Worm (Caenorhabditis elegans) whole organism, L1 larva: ENCODE measurements around the gene F55E10.4.

ENCODE experiments used
- C34B4.2 ChIP-seq: sonication (generic microtip); optimal IDR thresholded peaks from 2 replicates; lab custom pipeline; 2017; ENCODE audit warnings: mild to moderate bottlenecking, missing genetic modification characterization, missing compliant biosample characterization
- Y116A8C.19 ChIP-seq: sonication (generic microtip); optimal IDR thresholded peaks from 2 replicates; lab custom pipeline; 2016; ENCODE audit warnings: missing compliant biosample characterization, missing genetic modification characterization, borderline replicate concordance
- ceh-8 ChIP-seq: fragments of 200-800 bp; sonication (Bioruptor generic); optimal IDR thresholded peaks from 2 replicates; lab custom pipeline; 2018; ENCODE audit warnings: mild to moderate bottlenecking, missing genetic modification characterization, moderate library complexity, missing compliant biosample characterization
- ceh-90 ChIP-seq: sonication (generic microtip); optimal IDR thresholded peaks from 2 replicates; lab custom pipeline; 2016; ENCODE audit warnings: missing genetic modification characterization, missing compliant biosample characterization
- ces-1 ChIP-seq: fragments of 150-350 bp; optimal IDR thresholded peaks from 2 replicates; lab custom pipeline; 2014; ENCODE audit warnings: missing biosample characterization, missing genetic modification reagents, missing genetic modification characterization
- dpl-1 ChIP-seq, 3 experiments: fragments of 150-350 bp in 2 of 3; sonication (generic microtip) in 1 of 3; optimal IDR thresholded peaks; 2 replicates each; lab custom pipeline; 2014 to 2017; ENCODE audit warnings: missing biosample characterization in 3 of 3, missing genetic modification characterization in 3 of 3, missing genetic modification reagents in 3 of 3
- dsc-1 ChIP-seq: sonication (generic microtip); optimal IDR thresholded peaks from 2 replicates; lab custom pipeline; 2016; ENCODE audit warnings: mild to moderate bottlenecking, missing genetic modification characterization, missing compliant biosample characterization
- efl-1 ChIP-seq, 4 experiments: fragments of 150-350 bp; optimal IDR thresholded peaks in 3 of 4; peaks in 1 of 4; 1 replicate in 1 of 4; 2 replicates in 3 of 4; lab custom pipeline; 2014; ENCODE audit warnings: missing biosample characterization in 2 of 4, missing genetic modification characterization in 2 of 4, missing genetic modification reagents in 2 of 4
- egl-13 ChIP-seq: sonication (generic microtip); optimal IDR thresholded peaks from 2 replicates; lab custom pipeline; 2016; ENCODE audit warnings: missing genotype, missing genetic modification reagents, missing genetic modification characterization, missing compliant biosample characterization
- elt-2 ChIP-seq: sonication (generic microtip); optimal IDR thresholded peaks from 2 replicates; lab custom pipeline; 2016; ENCODE audit warnings: missing genetic modification characterization, mild to moderate bottlenecking, inconsistent platforms, missing compliant biosample characterization, missing genetic modification reagents
- elt-3 ChIP-seq, 6 experiments: fragments of 150-350 bp in 1 of 6; sonication (generic microtip); optimal IDR thresholded peaks; 2 replicates each; lab custom pipeline; 2017 to 2018; ENCODE audit warnings: missing biosample characterization in 6 of 6, missing genetic modification characterization in 6 of 6, inconsistent platforms in 1 of 6
- fkh-10 ChIP-seq: sonication (generic microtip); optimal IDR thresholded peaks from 2 replicates; lab custom pipeline; 2017; ENCODE audit warnings: missing biosample characterization, missing genetic modification reagents, missing genetic modification characterization
- fkh-8 ChIP-seq: sonication (generic microtip); optimal IDR thresholded peaks from 2 replicates; lab custom pipeline; 2016; ENCODE audit warnings: mild to moderate bottlenecking, missing genetic modification characterization, missing compliant biosample characterization
- isw-1 ChIP-seq: fragments of 200-800 bp; sonication (Bioruptor generic); IDR thresholded peaks from 2 replicates; pipeline ENCODE4 v1.3.6; 2022; ENCODE audit warnings: missing genetic modification characterization, missing compliant biosample characterization
- lin-15B ChIP-seq: fragments of 150-350 bp; sonication (generic microtip); optimal IDR thresholded peaks from 3 replicates; lab custom pipeline; 2014; ENCODE audit warnings: missing biosample characterization, missing genetic modification characterization
- lin-35 ChIP-seq, 2 experiments: fragments of 150-350 bp; optimal IDR thresholded peaks; 2 replicates each; lab custom pipeline; 2014; ENCODE audit warnings: missing biosample characterization in 2 of 2, missing genetic modification characterization in 2 of 2, missing genetic modification reagents in 2 of 2
- lsy-2 ChIP-seq, 2 experiments: fragments of 150-350 bp; optimal IDR thresholded peaks; 2 replicates each; lab custom pipeline; 2014; ENCODE audit warnings: missing biosample characterization in 2 of 2, missing genetic modification characterization in 2 of 2
- mef-2 ChIP-seq: fragments of 150-350 bp; optimal IDR thresholded peaks from 2 replicates; lab custom pipeline; 2014; ENCODE audit warnings: missing biosample characterization, missing genetic modification characterization
- nhr-12 ChIP-seq: sonication (generic microtip); optimal IDR thresholded peaks from 2 replicates; lab custom pipeline; 2017; ENCODE audit warnings: missing biosample characterization, missing genetic modification characterization
- nhr-20 ChIP-seq: sonication (generic microtip); optimal IDR thresholded peaks from 2 replicates; lab custom pipeline; 2016; ENCODE audit warnings: mild to moderate bottlenecking, missing genetic modification characterization, missing compliant biosample characterization
- nhr-47 ChIP-seq: sonication (generic microtip); optimal IDR thresholded peaks from 2 replicates; lab custom pipeline; 2016; ENCODE audit warnings: mild to moderate bottlenecking, missing genetic modification characterization, moderate library complexity, missing compliant biosample characterization
- nhr-71 ChIP-seq: sonication (generic microtip); optimal IDR thresholded peaks from 2 replicates; lab custom pipeline; 2016; ENCODE audit warnings: mild to moderate bottlenecking, missing genetic modification characterization, moderate library complexity, missing compliant biosample characterization
- nhr-77 ChIP-seq: fragments of 150-350 bp; optimal IDR thresholded peaks from 2 replicates; lab custom pipeline; 2014; ENCODE audit warnings: missing biosample characterization, missing genetic modification characterization
- nhr-90 ChIP-seq: sonication (generic microtip); optimal IDR thresholded peaks from 2 replicates; lab custom pipeline; 2016; ENCODE audit warnings: mild to moderate bottlenecking, missing genetic modification characterization, missing compliant biosample characterization; ENCODE audit not compliant: poor library complexity
- pax-3 ChIP-seq: fragments of 200-800 bp; sonication (Bioruptor generic); optimal IDR thresholded peaks from 2 replicates; lab custom pipeline; 2018; ENCODE audit warnings: mild to moderate bottlenecking, missing genetic modification characterization, moderate library complexity, missing compliant biosample characterization
- pqm-1 ChIP-seq: sonication (generic microtip); optimal IDR thresholded peaks from 3 replicates; lab custom pipeline; 2017; ENCODE audit warnings: missing biosample characterization, missing genetic modification characterization
- snpc-4 ChIP-seq: fragments of 150-350 bp; optimal IDR thresholded peaks from 2 replicates; lab custom pipeline; 2014; ENCODE audit warnings: missing biosample characterization, missing genetic modification characterization
- sox-4 ChIP-seq: sonication (generic microtip); optimal IDR thresholded peaks from 2 replicates; lab custom pipeline; 2016; ENCODE audit warnings: missing genetic modification characterization, missing compliant biosample characterization
- tbx-2 ChIP-seq: sonication (generic microtip); optimal IDR thresholded peaks from 2 replicates; lab custom pipeline; 2016; ENCODE audit warnings: missing genetic modification characterization, missing compliant biosample characterization
- unc-130 ChIP-seq: fragments of 150-350 bp; optimal IDR thresholded peaks from 2 replicates; lab custom pipeline; 2017; ENCODE audit warnings: missing biosample characterization, missing genetic modification characterization, inconsistent platforms
- unc-86 ChIP-seq: sonication (generic microtip); optimal IDR thresholded peaks from 2 replicates; lab custom pipeline; 2016; ENCODE audit warnings: missing genetic modification characterization, missing compliant biosample characterization
- zip-4 ChIP-seq: fragments of 200-800 bp; sonication (Bioruptor generic); optimal IDR thresholded peaks from 2 replicates; lab custom pipeline; 2018; ENCODE audit warnings: mild to moderate bottlenecking, missing genetic modification characterization, moderate library complexity, missing compliant biosample characterization
- ztf-4 ChIP-seq: fragments of 150-350 bp; optimal IDR thresholded peaks from 2 replicates; lab custom pipeline; 2014; ENCODE audit warnings: missing biosample characterization, missing genetic modification characterization

F55E10.4 gene

ce11 chrX:8356305-8356704 lies 28.6 kb upstream of the F55E10.4 start (continued):
- TF ChIP-seq ztf-4 (tag; lab: Kevin White, UChicago): no peak
- no peak for TF ChIP-seq fkh-10 (GFP tag; lab: Kevin White, UChicago)
- TF ChIP-seq elt-2 (tag; lab: Kevin White, UChicago): peak; percentile 73
- TF ChIP-seq lin-35 (GFP tag; optimal IDR thresholded peaks at IDR 0.05; lab: Kevin White, UChicago): peak in 1 of 2 experiments; percentile 20
- TF ChIP-seq egl-13 (tag; lab: Kevin White, UChicago): no peak
- peak; percentile 39 for TF ChIP-seq nhr-71 (tag; lab: Kevin White, UChicago)
- peak; percentile 19 for TF ChIP-seq fkh-8
- no peak for TF ChIP-seq nhr-12
- TF ChIP-seq ceh-8 (GFP tag; lab: Kevin White, UChicago): peak; percentile 18
- no peak for TF ChIP-seq mef-2 (tag; lab: Kevin White, UChicago)

ce11 chrX:8355350-8355749 lies 27.6 kb upstream of the F55E10.4 start:
- peak; percentile 69 for TF ChIP-seq elt-2 (tag; lab: Kevin White, UChicago)
- no peak for TF ChIP-seq nhr-12
- no peak for TF ChIP-seq efl-1 (optimal IDR thresholded peaks at IDR 0.05; lab: Kevin White, UChicago)
- TF ChIP-seq efl-1 (GFP tag; optimal IDR thresholded peaks at IDR 0.05 in 1 of 2; lab: Kevin White, UChicago): peak in 1 of 2 experiments; percentile 24
- TF ChIP-seq lin-35 (GFP tag; optimal IDR thresholded peaks at IDR 0.05; lab: Kevin White, UChicago): peak in 1 of 2 experiments; percentile 10

- TF ChIP-seq dsc-1 (tag; lab: Kevin White, UChicago): peak; percentile 93
- TF ChIP-seq pax-3 (tag; lab: Kevin White, UChicago): peak; percentile 46
- no peak for TF ChIP-seq efl-1 (optimal IDR thresholded peaks at IDR 0.05; lab: Kevin White, UChicago)
- peak in 1 of 2 experiments; percentile 90 for TF ChIP-seq efl-1 (GFP tag; optimal IDR thresholded peaks at IDR 0.05 in 1 of 2; lab: Kevin White, UChicago)
- no peak for TF ChIP-seq elt-3 (tag; optimal IDR thresholded peaks at IDR 0.05; lab: Kevin White, UChicago)
- no peak for TF ChIP-seq pqm-1
- TF ChIP-seq nhr-47: peak; percentile 1
- no peak for TF ChIP-seq lsy-2 (tag; optimal IDR thresholded peaks at IDR 0.05; lab: Kevin White, UChicago)
- peak; percentile 31 for TF ChIP-seq nhr-71 (tag; lab: Kevin White, UChicago)
- TF ChIP-seq zip-4: no peak
- TF ChIP-seq fkh-8: peak; percentile 26
- TF ChIP-seq unc-86 (tag; lab: Kevin White, UChicago): peak; percentile 68
- TF ChIP-seq sox-4 (tag; lab: Kevin White, UChicago): peak; percentile 7
- TF ChIP-seq, all 84 proteins: peak for 8
Observed at ce11 chrX:8354284-8354784, 26.6 kb upstream of the F55E10.4 start.

- TF ChIP-seq dsc-1 (tag; lab: Kevin White, UChicago) (no peak), lin-15B (no peak), efl-1 (optimal IDR thresholded peaks at IDR 0.05; lab: Kevin White, UChicago) (no peak), efl-1 (GFP tag; optimal IDR thresholded peaks at IDR 0.05 in 1 of 2; lab: Kevin White, UChicago) (peak in 1 of 2 experiments; percentile 21), zip-4 (no peak)
Observed at ce11 chrX:8350984-8351383, 23.3 kb upstream of the F55E10.4 start, which contains the start of gene npr-28. Gene npr-28 (minus strand): TSS chrX:8351084.

ce11 chrX:8346248-8346647 lies 18.5 kb upstream of the F55E10.4 start, which contains the start of gene drd-5:
Gene drd-5 (minus strand): TSS chrX:8346348.
- TF ChIP-seq elt-2 (tag; lab: Kevin White, UChicago) (no peak), nhr-77 (tag; lab: Kevin White, UChicago) (no peak), nhr-90 (tag; lab: Kevin White, UChicago) (no peak), lin-15B (no peak), nhr-20 (tag; lab: Kevin White, UChicago) (no peak), ces-1 (GFP tag; lab: Kevin White, UChicago) (no peak), fkh-10 (GFP tag; lab: Kevin White, UChicago) (no peak), Y116A8C.19 (tag; lab: Kevin White, UChicago) (no peak), unc-86 (tag; lab: Kevin White, UChicago) (no peak), pax-3 (tag; lab: Kevin White, UChicago) (no peak), sox-4 (tag; lab: Kevin White, UChicago) (no peak), dpl-1 (GFP tag; optimal IDR thresholded peaks at IDR 0.05; lab: Kevin White, UChicago) (no peak)

- no peak for TF ChIP-seq ceh-90 (tag; lab: Kevin White, UChicago)
- no peak for TF ChIP-seq tbx-2 (tag; lab: Kevin White, UChicago)
- no peak for TF ChIP-seq isw-1 (GFP tag; lab: Robert Waterston, UW)
- TF ChIP-seq lin-15B: no peak
- no peak for TF ChIP-seq nhr-77 (tag; lab: Kevin White, UChicago)
- TF ChIP-seq efl-1 (optimal IDR thresholded peaks at IDR 0.05; lab: Kevin White, UChicago): no peak
- no peak for TF ChIP-seq efl-1 (GFP tag; optimal IDR thresholded peaks at IDR 0.05 in 1 of 2; lab: Kevin White, UChicago)
- TF ChIP-seq zip-4: no peak
- no peak for TF ChIP-seq snpc-4 (tag; lab: Kevin White, UChicago)
- no peak for TF ChIP-seq fkh-8
- TF ChIP-seq unc-130 (tag; lab: Kevin White, UChicago): no peak
- TF ChIP-seq C34B4.2 (tag; lab: Kevin White, UChicago): no peak
Observed at ce11 chrX:8341675-8342074, 14.0 kb upstream of the F55E10.4 start, which contains the start of gene F55E10.1. Gene F55E10.1 (plus strand): TSS chrX:8341975.
